Fruit fly (Drosophila melanogaster): ENCODE results near the gene Ugalt.

Gene Ugalt

dm6 chrX:2727506-2727905 is 23.9 kb upstream of the Ugalt start, which contains the start of gene dwg (continued):
- TF ChIP-seq phol (tag; optimal IDR thresholded peaks at IDR 0.05) (no peak), ham (GFP tag; IDR thresholded peaks at IDR 0.05) (no peak), CG6791 (GFP tag; IDR thresholded peaks at IDR 0.05; ENCODE audit: partially characterized antibody) (peak; percentile 87), Trl (optimal IDR thresholded peaks at IDR 0.05) (no peak), Trl (GFP tag; optimal IDR thresholded peaks at IDR 0.05) (no peak), row (GFP tag; IDR thresholded peaks at IDR 0.05) (peak; percentile 17; the same call in 1 of the 3 replicates), Meics (GFP tag; optimal IDR thresholded peaks at IDR 0.05) (no peak), ara (GFP tag; IDR thresholded peaks at IDR 0.05) (no peak), Gsc (GFP tag; IDR thresholded peaks at IDR 0.05) (no peak)

dm6 chrX:2726420-2726819 is 22.8 kb upstream of the Ugalt start, which contains the start of gene vilya:
Gene vilya (plus strand): TSS chrX:2726678.
- TF ChIP-seq trem (tag; optimal IDR thresholded peaks at IDR 0.05) (peak; percentile 92), Gsc (GFP tag; IDR thresholded peaks at IDR 0.05) (no peak), nmo (GFP tag; optimal IDR thresholded peaks at IDR 0.05) (no peak)

- peak in 1 of 2 experiments; percentile 18 for TF ChIP-seq crp (GFP tag; optimal IDR thresholded peaks at IDR 0.05)
- peak; percentile 6 for TF ChIP-seq ERR (GFP tag; optimal IDR thresholded peaks at IDR 0.05)
- no peak for TF ChIP-seq Aef1 (GFP tag; IDR thresholded peaks at IDR 0.05)
- no peak for TF ChIP-seq Trl (optimal IDR thresholded peaks at IDR 0.05)
- peak; percentile 0 for TF ChIP-seq Trl (GFP tag; optimal IDR thresholded peaks at IDR 0.05)
- no peak for TF ChIP-seq lmd (GFP tag; IDR thresholded peaks at IDR 0.05)
- peak; percentile 85 for TF ChIP-seq pzg (GFP tag; optimal IDR thresholded peaks at IDR 0.05)
- TF ChIP-seq CG2120 (GFP tag; optimal IDR thresholded peaks at IDR 0.05), result peak; percentile 43
- peak; percentile 80 for TF ChIP-seq CG13287 (GFP tag; IDR thresholded peaks at IDR 0.05; ENCODE audit: partially characterized antibody)
- TF ChIP-seq zen2 (GFP tag; IDR thresholded peaks at IDR 0.05; ENCODE audit: partially characterized antibody), result peak; percentile 49; the same call in 1 of the 3 replicates
- peak; percentile 44 for TF ChIP-seq dm (GFP tag; optimal IDR thresholded peaks at IDR 0.05)
- TF ChIP-seq CG14710 (tag; optimal IDR thresholded peaks at IDR 0.05), result peak; percentile 32
- TF ChIP-seq Dp (GFP tag; optimal IDR thresholded peaks at IDR 0.05), result peak; percentile 69
- no peak for TF ChIP-seq CG4820 (GFP tag; optimal IDR thresholded peaks at IDR 0.05)
- no peak for TF ChIP-seq gt (GFP tag; IDR thresholded peaks at IDR 0.05)
- peak; percentile 21 for TF ChIP-seq ind (GFP tag; optimal IDR thresholded peaks at IDR 0.05)
- TF ChIP-seq bsh (GFP tag; optimal IDR thresholded peaks at IDR 0.05), result no peak
- peak; percentile 4 for TF ChIP-seq pho (GFP tag; optimal IDR thresholded peaks at IDR 0.05)
- peak; percentile 11 for TF ChIP-seq HLH54F (GFP tag; optimal IDR thresholded peaks at IDR 0.05)
- TF ChIP-seq CG7786 (GFP tag; optimal IDR thresholded peaks at IDR 0.05), result no peak
- TF ChIP-seq CG6791 (GFP tag; IDR thresholded peaks at IDR 0.05; ENCODE audit: partially characterized antibody), result peak; percentile 81
- TF ChIP-seq tin (GFP tag; optimal IDR thresholded peaks at IDR 0.05), result peak; percentile 36
- peak; percentile 63 for TF ChIP-seq Scr (GFP tag; IDR thresholded peaks at IDR 0.05; ENCODE audit: partially characterized antibody)
- no peak for TF ChIP-seq Blimp-1 (GFP tag; optimal IDR thresholded peaks at IDR 0.05)
- TF ChIP-seq CG2116 (GFP tag; optimal IDR thresholded peaks at IDR 0.05), result peak; percentile 57
- TF ChIP-seq HLH4C (GFP tag; IDR thresholded peaks at IDR 0.05; ENCODE audit: partially characterized antibody), result peak; percentile 72
- peak; percentile 24 for TF ChIP-seq Dip3 (GFP tag; optimal IDR thresholded peaks at IDR 0.05)
- peak; percentile 88 for TF ChIP-seq Ets65A (GFP tag)
- peak; percentile 74; the same call in 2 of the 3 replicates for TF ChIP-seq Opbp (GFP tag; IDR thresholded peaks at IDR 0.05; ENCODE audit: partially characterized antibody)
- TF ChIP-seq Elba2 (GFP tag; optimal IDR thresholded peaks at IDR 0.05), result peak; percentile 12
- peak; percentile 74 for TF ChIP-seq BEAF-32 (GFP tag; optimal IDR thresholded peaks at IDR 0.05)
- peak; percentile 56 for TF ChIP-seq Ets97D (GFP tag; optimal IDR thresholded peaks at IDR 0.05)
- peak; percentile 7 for TF ChIP-seq CG17829 (tag; optimal IDR thresholded peaks at IDR 0.05)
- TF ChIP-seq Nf-YB (GFP tag; optimal IDR thresholded peaks at IDR 0.05), result no peak
- peak; percentile 51; the same call in 1 of the 2 replicates for TF ChIP-seq sna (GFP tag; IDR thresholded peaks at IDR 0.05; ENCODE audit: partially characterized antibody)
- peak; percentile 96 for TF ChIP-seq CG15514 (GFP tag; optimal IDR thresholded peaks at IDR 0.05)
- TF ChIP-seq Sry-δ (GFP tag; optimal IDR thresholded peaks at IDR 0.05), result peak; percentile 77
- peak; percentile 39 for TF ChIP-seq her (GFP tag; optimal IDR thresholded peaks at IDR 0.05)
These were observed 16.5 kb upstream of the Ugalt start, which contains the start of gene CG2701 for dm6 chrX:2720122-2720521. Gene CG2701 (minus strand): TSS chrX:2720327.

Data from whole organism, embryonic.